Worm (Caenorhabditis elegans): ENCODE results near the gene str-138.

DNA sequence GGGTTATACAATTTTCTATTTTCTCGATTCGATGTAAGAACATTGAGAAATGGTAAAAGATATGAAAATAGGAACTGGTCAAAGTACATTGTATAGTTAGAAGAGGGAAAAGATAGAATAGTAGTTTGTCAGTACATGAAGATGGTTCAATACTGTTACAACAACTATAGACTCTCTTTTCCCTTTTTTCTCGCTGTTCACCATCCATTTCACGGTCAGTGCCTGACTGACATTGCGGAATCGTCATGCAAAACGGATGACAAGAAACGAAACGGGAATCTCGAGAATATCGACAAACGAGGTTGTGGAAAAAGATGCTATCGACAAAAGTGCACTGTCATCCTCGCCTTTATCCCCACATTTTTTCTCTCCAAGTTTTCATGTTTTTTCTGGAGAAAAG, 14.8 kb upstream of the str-138 start:
- no peak for TF ChIP-seq ceh-8 (GFP tag; optimal IDR thresholded peaks at IDR 0.05)
- TF ChIP-seq ztf-11 (tag; optimal IDR thresholded peaks at IDR 0.05) = no peak
- TF ChIP-seq nhr-12 (tag; optimal IDR thresholded peaks at IDR 0.05) = no peak
- TF ChIP-seq ets-5 (GFP tag; IDR thresholded peaks at IDR 0.05) = no peak
- no peak for TF ChIP-seq ztf-4 (tag; optimal IDR thresholded peaks at IDR 0.05)
- TF ChIP-seq zip-4 (GFP tag; optimal IDR thresholded peaks at IDR 0.05) = no peak
- no peak for TF ChIP-seq lin-15B (tag; optimal IDR thresholded peaks at IDR 0.05)
- TF ChIP-seq nhr-76 (tag; optimal IDR thresholded peaks at IDR 0.05) = no peak
- TF ChIP-seq dpl-1 (GFP tag; optimal IDR thresholded peaks at IDR 0.05) = no peak
- no peak for TF ChIP-seq nhr-11 (tag; optimal IDR thresholded peaks at IDR 0.05)
- TF ChIP-seq unc-62 (GFP tag; optimal IDR thresholded peaks at IDR 0.05) = no peak
- TF ChIP-seq nhr-28 (tag; optimal IDR thresholded peaks at IDR 0.05) = no peak
- peak; percentile 28 for TF ChIP-seq snu-23 (GFP tag; optimal IDR thresholded peaks at IDR 0.05)

Measured in whole organism, L1 larva.